Worm (Caenorhabditis elegans) whole organism, dauer: ENCODE results near the gene ceh-63.

Source experiments
- unc-62 ChIP-seq: sonication (generic microtip); optimal IDR thresholded peaks from 2 replicates; lab custom pipeline; 2017; ENCODE audit warnings: missing biosample characterization, missing genetic modification reagents, missing genetic modification characterization

ceh-63 gene

ce11 chrX:3680544-3681214 is 6.8 kb upstream of the ceh-63 start, which contains the start of gene tsp-17:
tsp-17 (plus strand) TSS chrX:3681164.
- TF ChIP-seq unc-62 (GFP tag; lab: Kevin White, UChicago): no peak

- no peak for TF ChIP-seq unc-62 (GFP tag; lab: Kevin White, UChicago)
Observed at ce11 chrX:3678507-3679175, 4.8 kb upstream of the ceh-63 start, which contains the start of gene tag-52. tag-52 (minus strand) TSS chrX:3678557.

- TF ChIP-seq unc-62 (GFP tag; lab: Kevin White, UChicago): no peak
Observed at ce11 chrX:3671998-3672397, 1.9 kb downstream of the ceh-63 start, which contains the start of gene C02F12.5. C02F12.5 (minus strand) TSS chrX:3672098.

ce11 chrX:3668842-3669241 is 5.0 kb downstream of the ceh-63 start, which contains the start of gene snet-1:
snet-1 (minus strand) TSS chrX:3668942.
- no peak for TF ChIP-seq unc-62 (GFP tag; lab: Kevin White, UChicago)

- no peak for TF ChIP-seq unc-62 (GFP tag; lab: Kevin White, UChicago)
Observed at ce11 chrX:3659192-3659591, 14.7 kb downstream of the ceh-63 start, which contains the start of gene R11G1.1. R11G1.1 (plus strand) TSS chrX:3659492.

ce11 chrX:3655972-3656371 is 17.9 kb downstream of the ceh-63 start, which contains the start of gene R11G1.7:
R11G1.7 (plus strand) TSS chrX:3656272.
- TF ChIP-seq unc-62 (GFP tag; lab: Kevin White, UChicago): no peak

- no peak for TF ChIP-seq unc-62 (GFP tag; lab: Kevin White, UChicago)
Observed at ce11 chrX:3654623-3655022, 19.2 kb downstream of the ceh-63 start, which contains the start of gene R11G1.11. R11G1.11 (plus strand) TSS chrX:3654923.

- TF ChIP-seq unc-62 (GFP tag; lab: Kevin White, UChicago): no peak
Observed at ce11 chrX:3650100-3650809, 23.6 kb downstream of the ceh-63 start, which contains the start of the genes sax-1 and R11G1.2. sax-1 (minus strand) TSS chrX:3650150. R11G1.2 (plus strand) TSS chrX:3650614.

- TF ChIP-seq unc-62 (GFP tag; lab: Kevin White, UChicago): no peak
Observed at ce11 chrX:3645924-3646323, 27.9 kb downstream of the ceh-63 start.

- TF ChIP-seq unc-62 (GFP tag; lab: Kevin White, UChicago): no peak
Observed at ce11 chrX:3644796-3645195, 29.1 kb downstream of the ceh-63 start, which contains the start of gene tmem-24. tmem-24 (minus strand) TSS chrX:3644896.

ce11 chrX:3634782-3635181 is 39.1 kb downstream of the ceh-63 start:
- no peak for TF ChIP-seq unc-62 (GFP tag; lab: Kevin White, UChicago)

- no peak for TF ChIP-seq unc-62 (GFP tag; lab: Kevin White, UChicago)
Observed at ce11 chrX:3633654-3634053, 40.2 kb downstream of the ceh-63 start, which contains the start of gene gst-11. gst-11 (minus strand) TSS chrX:3633754.

ce11 chrX:3631550-3631949 is 42.3 kb downstream of the ceh-63 start:
- TF ChIP-seq unc-62 (GFP tag; lab: Kevin White, UChicago): no peak

ce11 chrX:3630090-3630489 is 43.8 kb downstream of the ceh-63 start:
- no peak for TF ChIP-seq unc-62 (GFP tag; lab: Kevin White, UChicago)

- TF ChIP-seq unc-62 (GFP tag; lab: Kevin White, UChicago): no peak
Observed at ce11 chrX:3628016-3628415, 45.8 kb downstream of the ceh-63 start, which contains the start of gene vep-2. vep-2 (plus strand) TSS chrX:3628316.
